Worm (Caenorhabditis elegans) whole organism, young adult: ENCODE results near the gene gei-14.

ENCODE experiments used
- B0019.2 ChIP-seq: fragments of 200-800 bp; sonication (Bioruptor generic); conservative IDR thresholded peaks from 2 replicates; pipeline ENCODE4 v1.3.6; 2022; ENCODE audit warnings: missing genetic modification reagents, missing genetic modification characterization, missing compliant biosample characterization
- B0261.1 ChIP-seq: sonication (generic microtip); optimal IDR thresholded peaks from 2 replicates; lab custom pipeline; 2016; ENCODE audit warnings: mild to moderate bottlenecking, missing genetic modification characterization, moderate library complexity, missing compliant biosample characterization
- B0336.3 ChIP-seq: fragments of 200-800 bp; sonication (Bioruptor generic); IDR thresholded peaks from 2 replicates; pipeline ENCODE4 v1.3.6; 2022; ENCODE audit warnings: missing genetic modification characterization, missing compliant biosample characterization
- C06A6.2 ChIP-seq: fragments of 200-800 bp; sonication (Bioruptor generic); conservative IDR thresholded peaks from 2 replicates; pipeline ENCODE4 v1.3.6; 2022; ENCODE audit warnings: missing genetic modification characterization, missing compliant biosample characterization
- C17E4.6 ChIP-seq: fragments of 200-800 bp; sonication (Bioruptor generic); IDR thresholded peaks from 2 replicates; pipeline ENCODE4 v1.3.6; 2022; ENCODE audit warnings: missing genetic modification reagents, missing genetic modification characterization, missing compliant biosample characterization
- F22D6.2 ChIP-seq: sonication (generic microtip); optimal IDR thresholded peaks from 2 replicates; lab custom pipeline; 2016; ENCODE audit warnings: mild to moderate bottlenecking, missing genetic modification characterization, missing compliant biosample characterization
- F23B12.7 ChIP-seq: sonication (generic microtip); optimal IDR thresholded peaks from 2 replicates; lab custom pipeline; 2017; ENCODE audit warnings: missing genetic modification characterization, mild to moderate bottlenecking, missing compliant biosample characterization, antibody characterized with exemption, moderate library complexity; ENCODE audit not compliant: insufficient read depth
- F37B4.10 ChIP-seq: fragments of 200-800 bp; sonication (Bioruptor generic); IDR thresholded peaks from 2 replicates; pipeline ENCODE4 v1.3.6; 2022; ENCODE audit warnings: missing genetic modification characterization, missing compliant biosample characterization
- F55B11.4 ChIP-seq: sonication (generic microtip); optimal IDR thresholded peaks from 2 replicates; lab custom pipeline; 2016; ENCODE audit warnings: missing compliant biosample characterization, missing genetic modification characterization, borderline replicate concordance; ENCODE audit not compliant: insufficient read depth
- K12H6.12 ChIP-seq: fragments of 200-800 bp; sonication (Bioruptor generic); optimal IDR thresholded peaks from 2 replicates; lab custom pipeline; 2018; ENCODE audit warnings: mild to moderate bottlenecking, missing genetic modification characterization, missing compliant biosample characterization
- Y67H2A.10 ChIP-seq: fragments of 200-800 bp; sonication (Bioruptor generic); conservative IDR thresholded peaks from 2 replicates; pipeline ENCODE4 v1.3.6; 2022; ENCODE audit warnings: missing genetic modification reagents, missing genetic modification characterization, missing compliant biosample characterization
- ZK185.1 ChIP-seq: sonication (generic microtip); optimal IDR thresholded peaks from 2 replicates; lab custom pipeline; 2016; ENCODE audit warnings: mild to moderate bottlenecking, missing genetic modification characterization, missing compliant biosample characterization; ENCODE audit not compliant: poor library complexity, severe bottlenecking
- ama-1 ChIP-seq, 3 experiments: fragments of 150-350 bp in 1 of 3; sonication (generic microtip) in 2 of 3; optimal IDR thresholded peaks; 2 replicates each; lab custom pipeline; 2014 to 2018; ENCODE audit warnings: missing biosample characterization in 2 of 3, missing genetic modification characterization in 2 of 3, missing genetic modification reagents in 2 of 3
- aptf-2 ChIP-seq: fragments of 200-800 bp; sonication (Bioruptor generic); conservative IDR thresholded peaks from 2 replicates; pipeline ENCODE4 v1.3.6; 2022; ENCODE audit warnings: missing genetic modification reagents, missing genetic modification characterization, missing compliant biosample characterization
- aptf-3 ChIP-seq: fragments of 200-800 bp; sonication (Bioruptor generic); IDR thresholded peaks from 2 replicates; pipeline ENCODE4 v1.3.6; 2022; ENCODE audit warnings: missing genetic modification characterization, missing compliant biosample characterization
- attf-5 ChIP-seq: fragments of 200-800 bp; sonication (Bioruptor generic); optimal IDR thresholded peaks from 2 replicates; lab custom pipeline; 2018; ENCODE audit warnings: mild to moderate bottlenecking, missing genetic modification characterization, missing compliant biosample characterization
- ceh-27 ChIP-seq: fragments of 200-800 bp; sonication (Bioruptor generic); optimal IDR thresholded peaks from 2 replicates; lab custom pipeline; 2018; ENCODE audit warnings: mild to moderate bottlenecking, missing genetic modification characterization, moderate library complexity, missing compliant biosample characterization
- ceh-40 ChIP-seq: fragments of 200-800 bp; sonication (Bioruptor generic); IDR thresholded peaks from 2 replicates; pipeline ENCODE4 v1.3.6; 2022; ENCODE audit warnings: missing genetic modification characterization, missing compliant biosample characterization
- ceh-91 ChIP-seq: fragments of 200-800 bp; sonication (Bioruptor generic); IDR thresholded peaks from 2 replicates; pipeline ENCODE4 v1.3.6; 2022; ENCODE audit warnings: missing genetic modification reagents, missing genetic modification characterization, missing compliant biosample characterization
- chd-7 ChIP-seq: sonication (generic microtip); optimal IDR thresholded peaks from 2 replicates; lab custom pipeline; 2016; ENCODE audit warnings: mild to moderate bottlenecking, missing genetic modification characterization, moderate library complexity, missing compliant biosample characterization
- ekl-4 ChIP-seq: fragments of 200-800 bp; sonication (Bioruptor generic); IDR thresholded peaks from 2 replicates; pipeline ENCODE4 v1.3.6; 2022; ENCODE audit warnings: missing genetic modification reagents, missing genetic modification characterization, missing compliant biosample characterization
- ets-4 ChIP-seq: fragments of 200-800 bp; sonication (Bioruptor generic); optimal IDR thresholded peaks from 2 replicates; lab custom pipeline; 2018; ENCODE audit warnings: mild to moderate bottlenecking, missing genetic modification characterization, missing compliant biosample characterization
- gei-17 ChIP-seq: fragments of 200-800 bp; sonication (Bioruptor generic); optimal IDR thresholded peaks from 2 replicates; lab custom pipeline; 2018; ENCODE audit warnings: mild to moderate bottlenecking, missing genetic modification characterization, missing compliant biosample characterization
- him-1 ChIP-seq: sonication (generic microtip); optimal IDR thresholded peaks from 2 replicates; lab custom pipeline; 2016; ENCODE audit warnings: missing genotype, missing genetic modification reagents, missing genetic modification characterization, missing compliant biosample characterization
- hlh-12 ChIP-seq: sonication (generic microtip); optimal IDR thresholded peaks from 2 replicates; lab custom pipeline; 2016; ENCODE audit warnings: missing genetic modification characterization, missing compliant biosample characterization
- hmg-20 ChIP-seq: fragments of 200-800 bp; sonication (Bioruptor generic); IDR thresholded peaks from 2 replicates; pipeline ENCODE4 v1.3.6; 2022; ENCODE audit warnings: missing genetic modification reagents, missing genetic modification characterization, missing compliant biosample characterization
- hsf-1 ChIP-seq: fragments of 200-800 bp; sonication (Bioruptor generic); IDR thresholded peaks from 2 replicates; pipeline ENCODE4 v1.3.6; 2022; ENCODE audit warnings: missing genetic modification reagents, missing genetic modification characterization, missing compliant biosample characterization
- let-526 ChIP-seq: fragments of 200-800 bp; sonication (Bioruptor generic); IDR thresholded peaks from 2 replicates; pipeline ENCODE4 v1.3.6; 2022; ENCODE audit warnings: missing genetic modification reagents, missing genetic modification characterization, missing compliant biosample characterization
- madf-6 ChIP-seq: fragments of 200-800 bp; sonication (Bioruptor generic); IDR thresholded peaks from 2 replicates; pipeline ENCODE4 v1.3.6; 2022; ENCODE audit warnings: missing genetic modification reagents, missing genetic modification characterization, missing compliant biosample characterization
- mes-4 ChIP-seq: sonication (generic microtip); optimal IDR thresholded peaks from 2 replicates; lab custom pipeline; 2016; ENCODE audit warnings: missing genotype, missing genetic modification characterization, missing compliant biosample characterization
- nfyb-1 ChIP-seq: fragments of 200-800 bp; sonication (Bioruptor generic); IDR thresholded peaks from 2 replicates; pipeline ENCODE4 v1.3.6; 2022; ENCODE audit warnings: missing genetic modification reagents, missing genetic modification characterization, missing compliant biosample characterization
- nhr-179 ChIP-seq: sonication (generic microtip); optimal IDR thresholded peaks from 2 replicates; lab custom pipeline; 2016; ENCODE audit warnings: mild to moderate bottlenecking, missing genetic modification characterization, missing compliant biosample characterization
- nhr-27 ChIP-seq: fragments of 200-800 bp; sonication (Bioruptor generic); optimal IDR thresholded peaks from 2 replicates; lab custom pipeline; 2018; ENCODE audit warnings: mild to moderate bottlenecking, missing genetic modification characterization, moderate library complexity, missing compliant biosample characterization
- nhr-80 ChIP-seq: sonication (generic microtip); optimal IDR thresholded peaks from 2 replicates; lab custom pipeline; 2016; ENCODE audit warnings: missing genetic modification characterization, missing compliant biosample characterization
- nhr-90 ChIP-seq: sonication (generic microtip); optimal IDR thresholded peaks from 2 replicates; lab custom pipeline; 2016; ENCODE audit warnings: missing genotype, mild to moderate bottlenecking, missing genetic modification characterization, missing compliant biosample characterization
- pbrm-1 ChIP-seq: fragments of 200-800 bp; sonication (Bioruptor generic); IDR thresholded peaks from 2 replicates; pipeline ENCODE4 v1.3.6; 2022; ENCODE audit warnings: missing genetic modification reagents, missing genetic modification characterization, missing compliant biosample characterization
- pha-4 ChIP-seq: fragments of 150-350 bp; sonication (generic microtip); optimal IDR thresholded peaks from 2 replicates; lab custom pipeline; 2014; ENCODE audit warnings: missing biosample characterization, missing genetic modification reagents, missing genetic modification characterization
- rcor-1 ChIP-seq: fragments of 200-800 bp; sonication (Bioruptor generic); IDR thresholded peaks from 2 replicates; pipeline ENCODE4 v1.3.6; 2022; ENCODE audit warnings: missing genetic modification reagents, missing genetic modification characterization, missing compliant biosample characterization
- rec-8 ChIP-seq, 2 experiments: sonication (generic microtip); optimal IDR thresholded peaks; 2 replicates each; lab custom pipeline; 2016; ENCODE audit warnings: mild to moderate bottlenecking in 2 of 2, missing genetic modification characterization in 2 of 2, missing genetic modification reagents in 2 of 2, missing genotype in 2 of 2, missing biosample characterization in 1 of 2, missing compliant biosample characterization in 1 of 2, moderate library complexity in 1 of 2
- rpc-1 ChIP-seq, 2 experiments: fragments of 150-350 bp in 1 of 2; sonication (generic microtip) in 1 of 2; optimal IDR thresholded peaks; 2 replicates each; lab custom pipeline; 2014 to 2018; ENCODE audit warnings: missing biosample characterization in 1 of 2, missing genetic modification characterization in 1 of 2, missing genetic modification reagents in 1 of 2, missing genotype in 1 of 2
- sdz-38 ChIP-seq: sonication (generic microtip); optimal IDR thresholded peaks from 2 replicates; lab custom pipeline; 2016; ENCODE audit warnings: missing genotype, missing genetic modification characterization, missing compliant biosample characterization
- snpc-1.1 ChIP-seq: sonication (generic microtip); optimal IDR thresholded peaks from 2 replicates; lab custom pipeline; 2017; ENCODE audit warnings: missing genetic modification characterization, mild to moderate bottlenecking, missing compliant biosample characterization, antibody characterized with exemption, moderate library complexity, missing genotype, missing genetic modification reagents; ENCODE audit not compliant: insufficient read depth
- somi-1 ChIP-seq: fragments of 200-800 bp; sonication (Bioruptor generic); optimal IDR thresholded peaks from 2 replicates; lab custom pipeline; 2018; ENCODE audit warnings: mild to moderate bottlenecking, missing genetic modification characterization, missing compliant biosample characterization
- tbx-9 ChIP-seq: sonication (generic microtip); optimal IDR thresholded peaks from 2 replicates; lab custom pipeline; 2016; ENCODE audit warnings: borderline replicate concordance, missing genetic modification characterization, inconsistent platforms, missing compliant biosample characterization
- unc-130 ChIP-seq: sonication (generic microtip); optimal IDR thresholded peaks from 2 replicates; lab custom pipeline; 2016; ENCODE audit warnings: missing genetic modification reagents, missing genetic modification characterization, missing compliant biosample characterization
- unc-62 ChIP-seq: fragments of 150-350 bp; optimal IDR thresholded peaks from 2 replicates; lab custom pipeline; 2014; ENCODE audit warnings: missing biosample characterization, missing genetic modification reagents, missing genetic modification characterization
- zfh-2 ChIP-seq: fragments of 200-800 bp; sonication (Bioruptor generic); conservative IDR thresholded peaks from 2 replicates; pipeline ENCODE4 v1.3.6; 2022; ENCODE audit warnings: missing genetic modification reagents, missing genetic modification characterization, missing compliant biosample characterization
- zim-3 ChIP-seq: sonication (generic microtip); optimal IDR thresholded peaks from 2 replicates; lab custom pipeline; 2017; ENCODE audit warnings: mild to moderate bottlenecking, missing genetic modification characterization, moderate library complexity, missing compliant biosample characterization
- ztf-25 ChIP-seq: fragments of 200-800 bp; sonication (Bioruptor generic); IDR thresholded peaks from 2 replicates; pipeline ENCODE4 v1.3.6; 2022; ENCODE audit warnings: missing genetic modification reagents, missing genetic modification characterization, missing compliant biosample characterization

The gei-14 gene

ce11 chrII:8276057-8276456, at the start of gene gei-14, which contains the start of gene slc-25A32:
Gene gei-14 (minus strand): TSS chrII:8276231.
Gene slc-25A32 (plus strand): TSS chrII:8276298.
- TF ChIP-seq zfh-2 (GFP tag; lab: Robert Waterston, UW) (no peak), gei-17 (GFP tag; lab: Kevin White, UChicago) (no peak), F55B11.4 (tag; lab: Kevin White, UChicago) (no peak), him-1 (peak; percentile 73), hsf-1 (GFP tag; lab: Robert Waterston, UW) (peak; percentile 64; the same call in 1 of the 2 replicates), B0261.1 (no peak), ekl-4 (GFP tag; lab: Robert Waterston, UW) (peak; percentile 69), unc-130 (GFP tag; lab: Kevin White, UChicago) (no peak), K12H6.12 (tag; lab: Kevin White, UChicago) (no peak), F37B4.10 (GFP tag; lab: Robert Waterston, UW) (no peak), hmg-20 (GFP tag; lab: Robert Waterston, UW) (no peak), ceh-27 (GFP tag; lab: Kevin White, UChicago) (no peak), C17E4.6 (no peak), aptf-2 (no peak), pbrm-1 (GFP tag; lab: Robert Waterston, UW) (peak; percentile 31; the same call in 1 of the 2 replicates), rcor-1 (GFP tag; lab: Robert Waterston, UW) (no peak), somi-1 (GFP tag; lab: Kevin White, UChicago) (no peak), attf-5 (GFP tag; lab: Kevin White, UChicago) (no peak), pha-4 (tag; lab: Kevin White, UChicago) (no peak), madf-6 (GFP tag; lab: Robert Waterston, UW) (peak; percentile 95), nhr-179 (tag; lab: Kevin White, UChicago) (no peak), unc-62 (GFP tag; lab: Kevin White, UChicago) (no peak), Y67H2A.10 (no peak), rpc-1 (optimal IDR thresholded peaks at IDR 0.05; lab: Kevin White, UChicago) (no peak), rpc-1 (tag; optimal IDR thresholded peaks at IDR 0.05; lab: Kevin White, UChicago) (no peak), ZK185.1 (no peak), mes-4 (no peak), let-526 (GFP tag; lab: Robert Waterston, UW) (no peak), chd-7 (no peak), nfyb-1 (GFP tag; lab: Robert Waterston, UW) (no peak), ceh-91 (GFP tag; lab: Robert Waterston, UW) (peak; percentile 87), hlh-12 (tag; lab: Kevin White, UChicago) (no peak), nhr-27 (tag; lab: Kevin White, UChicago) (no peak), sdz-38 (no peak), ama-1 (optimal IDR thresholded peaks at IDR 0.05; lab: Kevin White, UChicago) (no peak), ama-1 (GFP tag; optimal IDR thresholded peaks at IDR 0.05; lab: Kevin White, UChicago) (no peak), B0019.2 (GFP tag; lab: Robert Waterston, UW) (peak; percentile 88), nhr-90 (tag; lab: Kevin White, UChicago) (no peak), ceh-40 (GFP tag; lab: Robert Waterston, UW) (no peak), B0336.3 (GFP tag; lab: Robert Waterston, UW) (0 out of 2 replicates have a peak, but pooled peaks have one; percentile 39), nhr-80 (tag; lab: Kevin White, UChicago) (no peak), ets-4 (GFP tag; lab: Kevin White, UChicago) (no peak), F23B12.7 (tag; lab: Kevin White, UChicago) (no peak), aptf-3 (no peak), rec-8 (tag; optimal IDR thresholded peaks at IDR 0.05; lab: Kevin White, UChicago) (no peak), tbx-9 (tag; lab: Kevin White, UChicago) (no peak), snpc-1.1 (tag; lab: Kevin White, UChicago) (peak; percentile 0), ztf-25 (GFP tag; lab: Robert Waterston, UW) (no peak), F22D6.2 (tag; lab: Kevin White, UChicago) (no peak), C06A6.2 (no peak), zim-3 (no peak)
